Fruit fly (Drosophila melanogaster) whole organism, embryonic: ENCODE data around the gene CG14088.

ENCODE experiments used
- Blimp-1 ChIP-seq: fragments of 200-800 bp; sonication (Bioruptor generic); optimal IDR thresholded peaks from 3 replicates; lab custom pipeline; 2018; ENCODE audit warnings: missing biosample characterization, missing genetic modification characterization, mild to moderate bottlenecking, moderate library complexity, missing genetic modification reagents
- CG10209 ChIP-seq: fragments of 200-800 bp; sonication (Bioruptor generic); optimal IDR thresholded peaks from 3 replicates; lab custom pipeline; 2017; ENCODE audit warnings: missing biosample characterization, mild to moderate bottlenecking, missing genetic modification characterization, missing genetic modification reagents
- CG10543 ChIP-seq: fragments of 200-800 bp; sonication (Bioruptor generic); optimal IDR thresholded peaks from 3 replicates; lab custom pipeline; 2017; ENCODE audit warnings: missing biosample characterization, mild to moderate bottlenecking, missing genetic modification characterization, moderate library complexity
- CG11504 ChIP-seq: fragments of 200-800 bp; sonication (Bioruptor generic); optimal IDR thresholded peaks from 3 replicates; lab custom pipeline; 2019; ENCODE audit warnings: missing biosample characterization, mild to moderate bottlenecking, missing genetic modification characterization, moderate library complexity
- CG12744 ChIP-seq: fragments of 200-800 bp; sonication (Bioruptor generic); optimal IDR thresholded peaks from 2 replicates; lab custom pipeline; 2016; ENCODE audit warnings: missing biosample characterization, missing genetic modification characterization
- CG13894 ChIP-seq: fragments of 200-800 bp; sonication (Bioruptor generic); optimal IDR thresholded peaks from 3 replicates; lab custom pipeline; 2018; ENCODE audit warnings: missing biosample characterization, mild to moderate bottlenecking, missing genetic modification characterization, moderate library complexity
- CG14710 ChIP-seq: fragments of 200-800 bp; sonication (Bioruptor generic); optimal IDR thresholded peaks from 3 replicates; lab custom pipeline; 2019; ENCODE audit warnings: missing biosample characterization, mild to moderate bottlenecking, missing genetic modification characterization, moderate library complexity
- CG15601 ChIP-seq: fragments of 200-800 bp; sonication (Bioruptor generic); optimal IDR thresholded peaks from 3 replicates; lab custom pipeline; 2019; ENCODE audit warnings: missing biosample characterization, mild to moderate bottlenecking, missing genetic modification characterization, moderate library complexity
- CG17361 ChIP-seq: fragments of 200-800 bp; sonication (Bioruptor generic); IDR thresholded peaks from 3 replicates; pipeline ENCODE4 v1.3.6; 2022; ENCODE audit warnings: missing biosample characterization, missing genetic modification characterization
- CG18262 ChIP-seq: fragments of 200-800 bp; optimal IDR thresholded peaks from 3 replicates; lab custom pipeline; 2019; ENCODE audit warnings: missing biosample characterization, mild to moderate bottlenecking, missing genetic modification characterization, moderate library complexity
- CG2199 ChIP-seq: fragments of 200-800 bp; sonication (Bioruptor generic); IDR thresholded peaks from 3 replicates; pipeline ENCODE4 v1.3.6; 2022; ENCODE audit warnings: missing biosample characterization, missing genetic modification characterization
- CG2678 ChIP-seq: fragments of 200-800 bp; sonication (Bioruptor generic); optimal IDR thresholded peaks from 3 replicates; lab custom pipeline; 2019; ENCODE audit warnings: missing biosample characterization, mild to moderate bottlenecking, missing genetic modification characterization, moderate library complexity
- CG31441 ChIP-seq: fragments of 200-800 bp; sonication (Bioruptor generic); IDR thresholded peaks from 2 replicates; pipeline ENCODE4 v1.3.6; 2022; ENCODE audit warnings: missing biosample characterization, missing genetic modification characterization
- CG32532 ChIP-seq: fragments of 200-800 bp; sonication (Bioruptor generic); IDR thresholded peaks from 2 replicates; pipeline ENCODE4 v1.3.6; 2022; ENCODE audit warnings: missing biosample characterization, missing genetic modification characterization
- CG3995 ChIP-seq: fragments of 200-800 bp; sonication (Bioruptor generic); optimal IDR thresholded peaks from 3 replicates; lab custom pipeline; 2016; ENCODE audit warnings: missing biosample characterization, missing genetic modification characterization
- CG6175 ChIP-seq: fragments of 200-800 bp; sonication (Bioruptor generic); IDR thresholded peaks from 3 replicates; pipeline ENCODE4 v1.3.6; 2022; ENCODE audit warnings: missing biosample characterization, missing genetic modification characterization
- CG7745 ChIP-seq: fragments of 200-800 bp; sonication (Bioruptor generic); optimal IDR thresholded peaks from 2 replicates; lab custom pipeline; 2018; ENCODE audit warnings: missing biosample characterization, mild to moderate bottlenecking, missing genetic modification characterization, moderate library complexity
- CG7839 ChIP-seq: fragments of 200-800 bp; sonication (Bioruptor generic); optimal IDR thresholded peaks from 3 replicates; lab custom pipeline; 2018; ENCODE audit warnings: missing biosample characterization, mild to moderate bottlenecking, missing genetic modification characterization, moderate library complexity
- CG7963 ChIP-seq: fragments of 200-800 bp; sonication (Bioruptor generic); IDR thresholded peaks from 3 replicates; pipeline ENCODE4 v1.3.6; 2022; ENCODE audit warnings: missing biosample characterization, missing genetic modification characterization; ENCODE audit not compliant: partially characterized antibody
- CG8281 ChIP-seq: fragments of 200-800 bp; sonication (Bioruptor generic); optimal IDR thresholded peaks from 2 replicates; lab custom pipeline; 2018; ENCODE audit warnings: missing biosample characterization, mild to moderate bottlenecking, missing genetic modification characterization, moderate library complexity
- CG8388 ChIP-seq: fragments of 200-800 bp; sonication (Bioruptor generic); optimal IDR thresholded peaks from 2 replicates; lab custom pipeline; 2019; ENCODE audit warnings: missing biosample characterization, mild to moderate bottlenecking, missing genetic modification characterization, moderate library complexity
- CG9932 ChIP-seq: fragments of 200-800 bp; sonication (Bioruptor generic); IDR thresholded peaks from 2 replicates; pipeline ENCODE4 v1.3.6; 2022; ENCODE audit warnings: missing biosample characterization, missing genetic modification characterization
- CoRest ChIP-seq: fragments of 200-800 bp; sonication (Bioruptor generic); optimal IDR thresholded peaks from 3 replicates; lab custom pipeline; 2018; ENCODE audit warnings: missing biosample characterization, mild to moderate bottlenecking, missing genetic modification characterization, moderate library complexity
- Hr78 ChIP-seq, 2 experiments: fragments of 200-800 bp in 1 of 2; fragments of >200 bp in 1 of 2; sonication (Bioruptor generic) in 1 of 2; optimal IDR thresholded peaks; 2 replicates each; lab custom pipeline; 2017 to 2019; ENCODE audit warnings: missing biosample characterization in 2 of 2, missing genetic modification characterization in 2 of 2, mild to moderate bottlenecking in 1 of 2, moderate library complexity in 1 of 2
- Jarid2 ChIP-seq: fragments of 200-800 bp; sonication (Bioruptor generic); optimal IDR thresholded peaks from 3 replicates; lab custom pipeline; 2017; ENCODE audit warnings: mild to moderate bottlenecking, missing biosample characterization, missing genetic modification reagents, missing genetic modification characterization
- PHDP ChIP-seq: fragments of 200-800 bp; sonication (Bioruptor generic); optimal IDR thresholded peaks from 3 replicates; lab custom pipeline; 2018; ENCODE audit warnings: missing biosample characterization, mild to moderate bottlenecking, missing genetic modification characterization, moderate library complexity
- Sox100B ChIP-seq: fragments of 200-800 bp; sonication (Bioruptor generic); optimal IDR thresholded peaks from 3 replicates; lab custom pipeline; 2018; ENCODE audit warnings: missing biosample characterization, mild to moderate bottlenecking, missing genetic modification characterization
- Sox102F ChIP-seq: fragments of 200-800 bp; sonication (Bioruptor generic); optimal IDR thresholded peaks from 2 replicates; lab custom pipeline; 2018; ENCODE audit warnings: missing biosample characterization, mild to moderate bottlenecking, missing genetic modification characterization, moderate library complexity
- cg ChIP-seq: fragments of 200-800 bp; sonication (Bioruptor generic); optimal IDR thresholded peaks from 3 replicates; lab custom pipeline; 2019; ENCODE audit warnings: missing biosample characterization, mild to moderate bottlenecking, missing genetic modification characterization, moderate library complexity
- chinmo ChIP-seq: fragments of 200-800 bp; sonication (Bioruptor generic); IDR thresholded peaks from 4 replicates; pipeline ENCODE4 v1.3.6; 2022; ENCODE audit warnings: missing biosample characterization, missing genetic modification characterization; ENCODE audit not compliant: partially characterized antibody
- crol ChIP-seq: fragments of 200-800 bp; sonication (Bioruptor generic); IDR thresholded peaks from 2 replicates; pipeline ENCODE4 v1.3.6; 2022; ENCODE audit warnings: missing biosample characterization, missing genetic modification characterization
- da ChIP-seq: fragments of 200-800 bp; sonication (Bioruptor generic); optimal IDR thresholded peaks from 2 replicates; lab custom pipeline; 2016; ENCODE audit warnings: missing biosample characterization, missing genetic modification characterization
- dmrt11E ChIP-seq: fragments of 200-800 bp; sonication (Bioruptor generic); optimal IDR thresholded peaks from 3 replicates; lab custom pipeline; 2018; ENCODE audit warnings: missing biosample characterization, mild to moderate bottlenecking, missing genetic modification characterization, moderate library complexity
- dmrt99B ChIP-seq: fragments of 200-800 bp; sonication (Bioruptor generic); optimal IDR thresholded peaks from 2 replicates; lab custom pipeline; 2018; ENCODE audit warnings: missing biosample characterization, mild to moderate bottlenecking, missing genetic modification characterization, moderate library complexity
- exex ChIP-seq: fragments of 200-800 bp; sonication (Bioruptor generic); optimal IDR thresholded peaks from 4 replicates; lab custom pipeline; 2018; ENCODE audit warnings: missing biosample characterization, mild to moderate bottlenecking, missing genetic modification characterization, moderate library complexity
- fd96Cb ChIP-seq: fragments of 200-800 bp; sonication (Bioruptor generic); optimal IDR thresholded peaks from 2 replicates; lab custom pipeline; 2018; ENCODE audit warnings: missing biosample characterization, mild to moderate bottlenecking, missing genetic modification characterization, moderate library complexity
- gcm ChIP-seq: fragments of 200-800 bp; sonication (Bioruptor generic); optimal IDR thresholded peaks from 2 replicates; lab custom pipeline; 2019; ENCODE audit warnings: missing biosample characterization, mild to moderate bottlenecking, missing genetic modification characterization, moderate library complexity
- gem ChIP-seq: fragments of 200-800 bp; sonication (Bioruptor generic); optimal IDR thresholded peaks from 2 replicates; lab custom pipeline; 2019; ENCODE audit warnings: missing biosample characterization, mild to moderate bottlenecking, missing genetic modification characterization, moderate library complexity
- grn ChIP-seq: fragments of 200-800 bp; sonication (Bioruptor generic); optimal IDR thresholded peaks from 3 replicates; lab custom pipeline; 2017; ENCODE audit warnings: missing biosample characterization, missing genetic modification characterization
- inv ChIP-seq: fragments of 200-800 bp; sonication (Bioruptor generic); IDR thresholded peaks from 2 replicates; pipeline ENCODE4 v1.3.6; 2022; ENCODE audit warnings: missing biosample characterization, missing genetic modification characterization; ENCODE audit not compliant: partially characterized antibody
- lab ChIP-seq: fragments of 200-800 bp; sonication (Bioruptor generic); optimal IDR thresholded peaks from 3 replicates; lab custom pipeline; 2017; ENCODE audit warnings: missing biosample characterization, missing genetic modification characterization, mild to moderate bottlenecking, moderate library complexity, missing genetic modification reagents
- maf-S ChIP-seq: fragments of 200-800 bp; sonication (Bioruptor generic); optimal IDR thresholded peaks from 2 replicates; lab custom pipeline; 2016; ENCODE audit warnings: missing biosample characterization, missing genetic modification characterization
- mirr ChIP-seq: fragments of 200-800 bp; sonication (Bioruptor generic); optimal IDR thresholded peaks from 3 replicates; lab custom pipeline; 2018; ENCODE audit warnings: missing biosample characterization, mild to moderate bottlenecking, missing genetic modification characterization
- nom ChIP-seq: fragments of 200-800 bp; sonication (Bioruptor generic); optimal IDR thresholded peaks from 2 replicates; lab custom pipeline; 2017; ENCODE audit warnings: missing biosample characterization, missing genetic modification characterization, mild to moderate bottlenecking, moderate library complexity, missing genetic modification reagents
- org-1 ChIP-seq: fragments of 200-800 bp; sonication (Bioruptor generic); optimal IDR thresholded peaks from 2 replicates; lab custom pipeline; 2017; ENCODE audit warnings: missing biosample characterization, missing genetic modification characterization
- pho ChIP-seq: fragments of 200-800 bp; sonication (Bioruptor generic); optimal IDR thresholded peaks from 2 replicates; lab custom pipeline; 2016; ENCODE audit warnings: missing biosample characterization, missing genetic modification characterization
- phol ChIP-seq: fragments of 200-800 bp; sonication (Bioruptor generic); optimal IDR thresholded peaks from 3 replicates; lab custom pipeline; 2018; ENCODE audit warnings: missing biosample characterization, mild to moderate bottlenecking, missing genetic modification characterization, moderate library complexity
- slbo ChIP-seq: fragments of 200-800 bp; sonication (Bioruptor generic); IDR thresholded peaks from 2 replicates; pipeline ENCODE4 v1.3.6; 2022; ENCODE audit warnings: missing biosample characterization, missing genetic modification characterization

CG14088 gene

dm6 chr3L:19228857-19229398 lies 41.5 kb downstream of the CG14088 start (continued):
- TF ChIP-seq dmrt99B (tag; lab: Kevin White, UChicago) (peak; percentile 30), CG31441 (GFP tag; lab: Robert Waterston, UW) (0 out of 2 replicates have a peak, but pooled peaks have one; percentile 31), nom (GFP tag; lab: Kevin White, UChicago) (no peak), phol (tag; lab: Kevin White, UChicago) (peak; percentile 5), CG17361 (peak; percentile 53; the same call in 2 of the 3 replicates), maf-S (GFP tag; lab: Kevin White, UChicago) (no peak), inv (GFP tag; lab: Robert Waterston, UW) (no peak), fd96Cb (tag; lab: Kevin White, UChicago) (peak; percentile 13), dmrt11E (tag; lab: Kevin White, UChicago) (peak; percentile 25), chinmo (GFP tag; lab: Robert Waterston, UW) (no peak), CG15601 (tag; lab: Kevin White, UChicago) (peak; percentile 9), pho (GFP tag; lab: Kevin White, UChicago) (no peak), CoRest (tag; lab: Kevin White, UChicago) (peak; percentile 5), CG2678 (tag; lab: Kevin White, UChicago) (peak; percentile 22), CG12744 (GFP tag; lab: Kevin White, UChicago) (no peak), gcm (GFP tag; lab: Kevin White, UChicago) (peak; percentile 8), CG7839 (tag; lab: Kevin White, UChicago) (peak; percentile 9), CG14710 (peak; percentile 94), slbo (no peak), CG11504 (tag; lab: Kevin White, UChicago) (peak; percentile 18), Blimp-1 (GFP tag; lab: Kevin White, UChicago) (peak; percentile 21), CG18262 (tag; lab: Kevin White, UChicago) (peak; percentile 48), Sox102F (peak; percentile 22), CG13894 (no peak), gem (peak; percentile 51), CG8388 (GFP tag; lab: Kevin White, UChicago) (peak; percentile 23)

dm6 chr3L:19228371-19228817 lies 42.0 kb downstream of the CG14088 start:
- peak; percentile 14 for TF ChIP-seq CG10543
- no peak for TF ChIP-seq CG3995
- TF ChIP-seq CG32532 (GFP tag; lab: Robert Waterston, UW), result peak; percentile 22; the same call in 1 of the 2 replicates
- TF ChIP-seq CG8281, result peak; percentile 30
- TF ChIP-seq Jarid2, result no peak
- peak in 1 of 2 experiments; percentile 87 for TF ChIP-seq Hr78 (GFP tag; optimal IDR thresholded peaks at IDR 0.05; lab: Kevin White, UChicago)
- no peak for TF ChIP-seq CG10209 (GFP tag; lab: Kevin White, UChicago)
- no peak for TF ChIP-seq CG7963
- peak; percentile 45; the same call in 1 of the 3 replicates for TF ChIP-seq CG6175 (GFP tag; lab: Robert Waterston, UW)
- TF ChIP-seq org-1, result no peak
- peak; percentile 57 for TF ChIP-seq cg (GFP tag; lab: Kevin White, UChicago)
- no peak for TF ChIP-seq PHDP (tag; lab: Kevin White, UChicago)
- peak; percentile 79 for TF ChIP-seq lab (GFP tag; lab: Kevin White, UChicago)
- TF ChIP-seq CG7745 (tag; lab: Kevin White, UChicago), result peak; percentile 82
- no peak for TF ChIP-seq Sox100B (GFP tag; lab: Kevin White, UChicago)
- TF ChIP-seq CG9932, result no peak
- 0 out of 3 replicates have a peak, but pooled peaks have one; percentile 24 for TF ChIP-seq CG2199 (GFP tag; lab: Robert Waterston, UW)
- TF ChIP-seq crol (GFP tag; lab: Robert Waterston, UW), result peak; percentile 77
- no peak for TF ChIP-seq CG15601 (tag; lab: Kevin White, UChicago)
- no peak for TF ChIP-seq da
- peak; percentile 96 for TF ChIP-seq exex (tag; lab: Kevin White, UChicago)
- TF ChIP-seq mirr, result peak; percentile 44
- peak; percentile 79 for TF ChIP-seq grn
